Fruit fly (Drosophila melanogaster): ENCODE data around the gene CG15814.

DNA sequence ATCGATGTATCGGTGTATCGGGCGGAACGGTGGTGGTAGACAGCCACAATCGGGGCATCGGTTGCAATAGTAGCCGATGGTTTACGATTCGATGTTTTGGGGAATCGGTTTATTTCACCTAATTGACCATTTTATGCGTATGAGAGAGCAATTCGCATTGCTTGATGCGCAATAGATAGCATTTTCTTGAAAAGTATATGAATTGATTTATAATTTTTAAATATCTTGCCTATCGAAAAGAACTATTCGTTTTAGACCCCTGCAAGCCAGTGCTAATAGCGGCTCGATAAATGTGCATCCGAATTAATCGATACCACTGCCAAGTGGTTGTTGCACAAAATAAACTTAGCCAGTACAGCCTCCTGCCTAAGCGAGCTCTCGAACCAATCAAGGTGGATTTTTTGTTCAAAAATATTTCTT, 37.1 kb upstream of the CG15814 start, which contains the start of gene mnb:
- TF ChIP-seq ttk (optimal IDR thresholded peaks at IDR 0.05) = no peak
- TF ChIP-seq Myc (optimal IDR thresholded peaks at IDR 0.05) = no peak
- no peak for TF ChIP-seq h (optimal IDR thresholded peaks at IDR 0.05)
- peak; percentile 62 for TF ChIP-seq psq (optimal IDR thresholded peaks at IDR 0.05)

Data from Kc167 (cell line).